Fruit fly (Drosophila melanogaster) whole organism, embryonic: Measurements from ENCODE around the gene CG13029.

Source experiments
- Aef1 ChIP-seq: fragments of 200-800 bp; sonication (Bioruptor generic); IDR thresholded peaks from 3 replicates; pipeline ENCODE4 v1.3.6; 2022; ENCODE audit warnings: missing biosample characterization, missing genetic modification characterization
- Antp ChIP-seq: fragments of 200-800 bp; sonication (Bioruptor generic); optimal IDR thresholded peaks from 3 replicates; lab custom pipeline; 2016; ENCODE audit warnings: missing biosample characterization, missing genetic modification characterization
- Atf3 ChIP-seq: fragments of 200-800 bp; sonication (Bioruptor generic); optimal IDR thresholded peaks from 3 replicates; lab custom pipeline; 2016; ENCODE audit warnings: missing biosample characterization, missing genetic modification characterization
- B-H2 ChIP-seq: fragments of 200-800 bp; sonication (Bioruptor generic); optimal IDR thresholded peaks from 2 replicates; lab custom pipeline; 2018; ENCODE audit warnings: missing biosample characterization, mild to moderate bottlenecking, missing genetic modification characterization
- BtbVII ChIP-seq: fragments of 200-800 bp; sonication (Bioruptor generic); optimal IDR thresholded peaks from 3 replicates; lab custom pipeline; 2017; ENCODE audit warnings: missing biosample characterization, mild to moderate bottlenecking, missing genetic modification characterization
- CG10147 ChIP-seq: fragments of 200-800 bp; sonication (Bioruptor generic); optimal IDR thresholded peaks from 2 replicates; lab custom pipeline; 2019; ENCODE audit warnings: missing biosample characterization, mild to moderate bottlenecking, missing genetic modification characterization, moderate library complexity
- CG10274 ChIP-seq: fragments of 200-800 bp; sonication (Bioruptor generic); optimal IDR thresholded peaks from 3 replicates; lab custom pipeline; 2017; ENCODE audit warnings: missing biosample characterization, mild to moderate bottlenecking, missing genetic modification characterization
- CG11696 ChIP-seq: fragments of 200-800 bp; sonication (Bioruptor generic); IDR thresholded peaks from 2 replicates; pipeline ENCODE4 v1.3.6; 2022; ENCODE audit warnings: missing biosample characterization, missing genetic modification characterization
- CG1233 ChIP-seq: fragments of 200-800 bp; sonication (Bioruptor generic); optimal IDR thresholded peaks from 4 replicates; lab custom pipeline; 2018; ENCODE audit warnings: missing biosample characterization, mild to moderate bottlenecking, missing genetic modification characterization
- CG12659 ChIP-seq: fragments of 200-800 bp; sonication (Bioruptor generic); optimal IDR thresholded peaks from 3 replicates; lab custom pipeline; 2017; ENCODE audit warnings: mild to moderate bottlenecking, missing biosample characterization, missing genetic modification reagents, missing genetic modification characterization
- CG13424 ChIP-seq: fragments of 200-800 bp; sonication (Bioruptor generic); optimal IDR thresholded peaks from 2 replicates; lab custom pipeline; 2019; ENCODE audit warnings: missing biosample characterization, mild to moderate bottlenecking, missing genetic modification characterization, moderate library complexity
- CG14050 ChIP-seq: fragments of 200-800 bp; sonication (Bioruptor generic); IDR thresholded peaks from 3 replicates; pipeline ENCODE4 v1.3.6; 2022; ENCODE audit warnings: missing biosample characterization, missing genetic modification characterization
- CG15073 ChIP-seq: fragments of 200-800 bp; sonication (Bioruptor generic); optimal IDR thresholded peaks from 2 replicates; lab custom pipeline; 2016; ENCODE audit warnings: missing biosample characterization, missing genetic modification characterization
- CG1647 ChIP-seq: fragments of 200-800 bp; sonication (Bioruptor generic); optimal IDR thresholded peaks from 3 replicates; lab custom pipeline; 2016; ENCODE audit warnings: missing biosample characterization, missing genetic modification characterization
- CG17328 ChIP-seq: fragments of 200-800 bp; sonication (Bioruptor generic); IDR thresholded peaks from 2 replicates; pipeline ENCODE4 v1.3.6; 2022; ENCODE audit warnings: missing biosample characterization, missing genetic modification characterization
- CG17385 ChIP-seq: fragments of 200-800 bp; sonication (Bioruptor generic); optimal IDR thresholded peaks from 3 replicates; lab custom pipeline; 2018; ENCODE audit warnings: missing biosample characterization, mild to moderate bottlenecking, missing genetic modification characterization
- CG17568 ChIP-seq: fragments of 200-800 bp; sonication (Bioruptor generic); optimal IDR thresholded peaks from 2 replicates; lab custom pipeline; 2018; ENCODE audit warnings: missing biosample characterization, mild to moderate bottlenecking, missing genetic modification characterization, moderate library complexity
- CG2202 ChIP-seq: fragments of 200-800 bp; sonication (Bioruptor generic); optimal IDR thresholded peaks from 2 replicates; lab custom pipeline; 2018; ENCODE audit warnings: missing biosample characterization, mild to moderate bottlenecking, missing genetic modification characterization
- CG2712 ChIP-seq: fragments of 200-800 bp; optimal IDR thresholded peaks from 3 replicates; lab custom pipeline; 2019; ENCODE audit warnings: missing biosample characterization, mild to moderate bottlenecking, missing genetic modification characterization, moderate library complexity
- CG30403 ChIP-seq: fragments of 200-800 bp; sonication (Bioruptor generic); optimal IDR thresholded peaks from 3 replicates; lab custom pipeline; 2016; ENCODE audit warnings: missing biosample characterization, missing genetic modification characterization
- CG3065 ChIP-seq: fragments of 200-800 bp; sonication (Bioruptor generic); optimal IDR thresholded peaks from 2 replicates; lab custom pipeline; 2016; ENCODE audit warnings: missing biosample characterization, missing genetic modification characterization
- CG32532 ChIP-seq: fragments of 200-800 bp; sonication (Bioruptor generic); IDR thresholded peaks from 2 replicates; pipeline ENCODE4 v1.3.6; 2022; ENCODE audit warnings: missing biosample characterization, missing genetic modification characterization
- CG4424 ChIP-seq: fragments of 200-800 bp; sonication (Bioruptor generic); optimal IDR thresholded peaks from 3 replicates; lab custom pipeline; 2016; ENCODE audit warnings: missing biosample characterization, missing genetic modification characterization
- CG6791 ChIP-seq: fragments of 200-800 bp; sonication (Bioruptor generic); IDR thresholded peaks from 3 replicates; pipeline ENCODE4 v1.3.6; 2022; ENCODE audit warnings: missing biosample characterization, missing genetic modification characterization; ENCODE audit not compliant: partially characterized antibody
- CG9437 ChIP-seq: fragments of 200-800 bp; sonication (Bioruptor generic); optimal IDR thresholded peaks from 2 replicates; lab custom pipeline; 2018; ENCODE audit warnings: missing biosample characterization, mild to moderate bottlenecking, missing genetic modification characterization
- CG9932 ChIP-seq: fragments of 200-800 bp; sonication (Bioruptor generic); IDR thresholded peaks from 2 replicates; pipeline ENCODE4 v1.3.6; 2022; ENCODE audit warnings: missing biosample characterization, missing genetic modification characterization
- HLHmδ ChIP-seq: fragments of 200-800 bp; sonication (Bioruptor generic); optimal IDR thresholded peaks from 2 replicates; lab custom pipeline; 2018; ENCODE audit warnings: missing biosample characterization, mild to moderate bottlenecking, missing genetic modification characterization, moderate library complexity
- Meics ChIP-seq: fragments of 200-800 bp; sonication (Bioruptor generic); optimal IDR thresholded peaks from 2 replicates; lab custom pipeline; 2017; ENCODE audit warnings: missing biosample characterization, mild to moderate bottlenecking, missing genetic modification characterization
- Mes4 ChIP-seq: fragments of 200-800 bp; sonication (Bioruptor generic); optimal IDR thresholded peaks from 2 replicates; lab custom pipeline; 2016; ENCODE audit warnings: missing biosample characterization, missing genetic modification characterization
- Ravus ChIP-seq: fragments of 200-800 bp; sonication (Bioruptor generic); IDR thresholded peaks from 2 replicates; pipeline ENCODE4 v1.3.6; 2022; ENCODE audit warnings: missing biosample characterization, missing genetic modification characterization
- Taf1 ChIP-seq: fragments of 200-800 bp; sonication (Bioruptor generic); IDR thresholded peaks from 2 replicates; pipeline ENCODE4 v1.3.6; 2022; ENCODE audit warnings: missing biosample characterization, missing genetic modification characterization
- cas ChIP-seq: fragments of 200-800 bp; sonication (Bioruptor generic); IDR thresholded peaks from 2 replicates; pipeline ENCODE4 v1.3.6; 2022; ENCODE audit warnings: missing biosample characterization, missing genetic modification characterization
- crol ChIP-seq: fragments of 200-800 bp; sonication (Bioruptor generic); IDR thresholded peaks from 2 replicates; pipeline ENCODE4 v1.3.6; 2022; ENCODE audit warnings: missing biosample characterization, missing genetic modification characterization
- dmrt11E ChIP-seq: fragments of 200-800 bp; sonication (Bioruptor generic); optimal IDR thresholded peaks from 3 replicates; lab custom pipeline; 2018; ENCODE audit warnings: missing biosample characterization, mild to moderate bottlenecking, missing genetic modification characterization, moderate library complexity
- dpn ChIP-seq, 2 experiments: fragments of 200-800 bp; sonication (Bioruptor generic); optimal IDR thresholded peaks; 3 replicates each; lab custom pipeline; 2016; ENCODE audit warnings: missing biosample characterization in 2 of 2, missing genetic modification characterization in 2 of 2
- ems ChIP-seq: fragments of 200-800 bp; sonication (Bioruptor generic); optimal IDR thresholded peaks from 3 replicates; lab custom pipeline; 2016; ENCODE audit warnings: missing biosample characterization, missing genetic modification characterization
- fd64A ChIP-seq: fragments of 200-800 bp; sonication (Bioruptor generic); optimal IDR thresholded peaks from 3 replicates; lab custom pipeline; 2018; ENCODE audit warnings: missing biosample characterization, mild to moderate bottlenecking, missing genetic modification characterization
- fru ChIP-seq: fragments of >200 bp; optimal IDR thresholded peaks from 2 replicates; lab custom pipeline; 2017
- gce ChIP-seq: fragments of 200-800 bp; sonication (Bioruptor generic); IDR thresholded peaks from 3 replicates; pipeline ENCODE4 v1.3.6; 2022; ENCODE audit warnings: missing biosample characterization, missing genetic modification characterization
- gcm2 ChIP-seq: fragments of 200-800 bp; sonication (Bioruptor generic); optimal IDR thresholded peaks from 2 replicates; lab custom pipeline; 2016; ENCODE audit warnings: missing biosample characterization, missing genetic modification characterization
- hb ChIP-seq: fragments of 200-800 bp; sonication (Bioruptor generic); IDR thresholded peaks from 3 replicates; pipeline ENCODE4 v1.3.6; 2022; ENCODE audit warnings: missing biosample characterization, missing genetic modification characterization; ENCODE audit not compliant: partially characterized antibody
- kah ChIP-seq: fragments of 200-800 bp; sonication (Bioruptor generic); optimal IDR thresholded peaks from 2 replicates; lab custom pipeline; 2018; ENCODE audit warnings: missing biosample characterization, mild to moderate bottlenecking, missing genetic modification characterization
- kay ChIP-seq: fragments of 200-800 bp; sonication (Bioruptor generic); optimal IDR thresholded peaks from 2 replicates; lab custom pipeline; 2016; ENCODE audit warnings: missing biosample characterization, missing genetic modification characterization
- knrl ChIP-seq: fragments of 200-800 bp; sonication (Bioruptor generic); IDR thresholded peaks from 3 replicates; pipeline ENCODE4 v1.3.6; 2022; ENCODE audit warnings: missing biosample characterization, missing genetic modification characterization; ENCODE audit not compliant: partially characterized antibody
- mld ChIP-seq: fragments of 200-800 bp; sonication (Bioruptor generic); IDR thresholded peaks from 3 replicates; pipeline ENCODE4 v1.3.6; 2022; ENCODE audit warnings: missing biosample characterization, missing genetic modification characterization; ENCODE audit not compliant: partially characterized antibody
- nmo ChIP-seq: fragments of 200-800 bp; sonication (Bioruptor generic); optimal IDR thresholded peaks from 2 replicates; lab custom pipeline; 2018; ENCODE audit warnings: missing biosample characterization, mild to moderate bottlenecking, missing genetic modification characterization, moderate library complexity
- pho ChIP-seq: fragments of 200-800 bp; sonication (Bioruptor generic); optimal IDR thresholded peaks from 2 replicates; lab custom pipeline; 2016; ENCODE audit warnings: missing biosample characterization, missing genetic modification characterization
- pnt ChIP-seq: fragments of 200-800 bp; sonication (Bioruptor generic); optimal IDR thresholded peaks from 3 replicates; lab custom pipeline; 2016; ENCODE audit warnings: missing biosample characterization, missing genetic modification characterization
- ranshi ChIP-seq: fragments of 200-800 bp; sonication (Bioruptor generic); IDR thresholded peaks from 2 replicates; pipeline ENCODE4 v1.3.6; 2022; ENCODE audit warnings: missing biosample characterization, missing genetic modification characterization
- rib ChIP-seq: fragments of 200-800 bp; sonication (Bioruptor generic); IDR thresholded peaks from 2 replicates; pipeline ENCODE4 v1.3.6; 2022; ENCODE audit warnings: missing biosample characterization, missing genetic modification characterization
- ssp ChIP-seq: fragments of 200-800 bp; sonication (Bioruptor generic); IDR thresholded peaks from 2 replicates; pipeline ENCODE4 v1.3.6; 2022; ENCODE audit warnings: missing biosample characterization, missing genetic modification characterization
- trem ChIP-seq: fragments of 200-800 bp; optimal IDR thresholded peaks from 3 replicates; lab custom pipeline; 2019; ENCODE audit warnings: missing biosample characterization, mild to moderate bottlenecking, missing genetic modification characterization, moderate library complexity

The CG13029 gene

dm6 chr3L:16885042-16885441, 24.6 kb downstream of the CG13029 start (continued):
- TF ChIP-seq ranshi (GFP tag; lab: Robert Waterston, UW) (0 out of 2 replicates have a peak, but pooled peaks have one; percentile 45), knrl (no peak), CG3065 (GFP tag; lab: Kevin White, UChicago) (no peak), Antp (GFP tag; lab: Kevin White, UChicago) (no peak), dpn (GFP tag; optimal IDR thresholded peaks at IDR 0.05; lab: Kevin White, UChicago) (peak in 1 of 2 experiments; percentile 6), CG11696 (GFP tag; lab: Robert Waterston, UW) (0 out of 2 replicates have a peak, but pooled peaks have one; percentile 13), Aef1 (GFP tag; lab: Robert Waterston, UW) (peak; percentile 52; the same call in 2 of the 3 replicates), kay (GFP tag; lab: Kevin White, UChicago) (no peak), CG2202 (tag; lab: Kevin White, UChicago) (no peak), CG6791 (no peak), BtbVII (GFP tag; lab: Kevin White, UChicago) (no peak), cas (GFP tag; lab: Robert Waterston, UW) (peak; percentile 51; the same call in 1 of the 2 replicates), CG10147 (GFP tag; lab: Kevin White, UChicago) (peak; percentile 22), B-H2 (GFP tag; lab: Kevin White, UChicago) (no peak), CG13424 (tag; lab: Kevin White, UChicago) (peak; percentile 26), CG9437 (GFP tag; lab: Kevin White, UChicago) (no peak), Taf1 (GFP tag; lab: Robert Waterston, UW) (0 out of 2 replicates have a peak, but pooled peaks have one; percentile 9), HLHmδ (GFP tag; lab: Kevin White, UChicago) (no peak), Meics (GFP tag; lab: Kevin White, UChicago) (peak; percentile 56), fru (lab: Kevin White, UChicago) (no peak), CG1647 (GFP tag; lab: Kevin White, UChicago) (no peak), CG14050 (GFP tag; lab: Robert Waterston, UW) (no peak), crol (no peak), CG4424 (no peak), CG30403 (GFP tag; lab: Kevin White, UChicago) (peak; percentile 25), nmo (no peak), CG2712 (tag; lab: Kevin White, UChicago) (no peak), gcm2 (no peak), CG10274 (no peak), fd64A (GFP tag; lab: Kevin White, UChicago) (no peak), rib (peak; percentile 63), kah (GFP tag; lab: Kevin White, UChicago) (no peak), Ravus (GFP tag; lab: Robert Waterston, UW) (no peak), CG15073 (GFP tag; lab: Kevin White, UChicago) (no peak), CG32532 (GFP tag; lab: Robert Waterston, UW) (peak; percentile 83), ssp (GFP tag; lab: Robert Waterston, UW) (no peak), CG17385 (GFP tag; lab: Kevin White, UChicago) (no peak), Mes4 (no peak), Atf3 (GFP tag; lab: Kevin White, UChicago) (no peak), hb (GFP tag; lab: Robert Waterston, UW) (no peak), trem (tag; lab: Kevin White, UChicago) (no peak), ems (GFP tag; lab: Kevin White, UChicago) (no peak), pnt (GFP tag; lab: Kevin White, UChicago) (no peak), pho (GFP tag; lab: Kevin White, UChicago) (peak; percentile 6), gce (no peak), mld (GFP tag; lab: Robert Waterston, UW) (no peak), CG9932 (GFP tag; lab: Robert Waterston, UW) (peak; percentile 65), CG17568 (no peak), CG12659 (GFP tag; lab: Kevin White, UChicago) (no peak), CG1233 (GFP tag; lab: Kevin White, UChicago) (no peak), CG17328 (GFP tag; lab: Robert Waterston, UW) (no peak), dmrt11E (tag; lab: Kevin White, UChicago) (no peak)
